Fruit fly (Drosophila melanogaster) whole organism, embryonic: ENCODE data around the gene DCTN1-p150.
A peak's percentile ranks its signal among the peaks of the same experiment; 100 is the strongest.

Experiments used
- Aef1 ChIP-seq: fragments of 200-800 bp; sonication (Bioruptor generic); IDR thresholded peaks from 3 replicates; pipeline ENCODE4 v1.3.6; 2022; ENCODE audit warnings: missing biosample characterization, missing genetic modification characterization
- CG10431 ChIP-seq: fragments of 200-800 bp; sonication (Bioruptor generic); optimal IDR thresholded peaks from 3 replicates; lab custom pipeline; 2018; ENCODE audit warnings: missing biosample characterization, mild to moderate bottlenecking, missing genetic modification characterization
- CG10462 ChIP-seq: fragments of 200-800 bp; sonication (Bioruptor generic); optimal IDR thresholded peaks from 2 replicates; lab custom pipeline; 2016; ENCODE audit warnings: missing biosample characterization, missing genetic modification characterization
- CG11696 ChIP-seq: fragments of 200-800 bp; sonication (Bioruptor generic); IDR thresholded peaks from 2 replicates; pipeline ENCODE4 v1.3.6; 2022; ENCODE audit warnings: missing biosample characterization, missing genetic modification characterization
- CG1233 ChIP-seq: fragments of 200-800 bp; sonication (Bioruptor generic); optimal IDR thresholded peaks from 4 replicates; lab custom pipeline; 2018; ENCODE audit warnings: missing biosample characterization, mild to moderate bottlenecking, missing genetic modification characterization
- CG13123 ChIP-seq: fragments of 200-800 bp; sonication (Bioruptor generic); optimal IDR thresholded peaks from 2 replicates; lab custom pipeline; 2016; ENCODE audit warnings: missing biosample characterization, missing genetic modification characterization
- CG13287 ChIP-seq: fragments of 200-800 bp; sonication (Bioruptor generic); IDR thresholded peaks from 2 replicates; pipeline ENCODE4 v1.3.6; 2022; ENCODE audit warnings: missing biosample characterization, missing genetic modification characterization; ENCODE audit not compliant: partially characterized antibody
- CG13296 ChIP-seq: fragments of 200-800 bp; sonication (Bioruptor generic); optimal IDR thresholded peaks from 3 replicates; lab custom pipeline; 2018; ENCODE audit warnings: missing biosample characterization, mild to moderate bottlenecking, missing genetic modification characterization
- CG14710 ChIP-seq: fragments of 200-800 bp; sonication (Bioruptor generic); optimal IDR thresholded peaks from 3 replicates; lab custom pipeline; 2019; ENCODE audit warnings: missing biosample characterization, mild to moderate bottlenecking, missing genetic modification characterization, moderate library complexity
- CG15696 ChIP-seq: fragments of 200-800 bp; sonication (Bioruptor generic); optimal IDR thresholded peaks from 2 replicates; lab custom pipeline; 2019; ENCODE audit warnings: missing biosample characterization, mild to moderate bottlenecking, missing genetic modification characterization, moderate library complexity
- CG17361 ChIP-seq: fragments of 200-800 bp; sonication (Bioruptor generic); IDR thresholded peaks from 3 replicates; pipeline ENCODE4 v1.3.6; 2022; ENCODE audit warnings: missing biosample characterization, missing genetic modification characterization
- CG2199 ChIP-seq: fragments of 200-800 bp; sonication (Bioruptor generic); IDR thresholded peaks from 3 replicates; pipeline ENCODE4 v1.3.6; 2022; ENCODE audit warnings: missing biosample characterization, missing genetic modification characterization
- CG3163 ChIP-seq: fragments of 200-800 bp; sonication (Bioruptor generic); optimal IDR thresholded peaks from 3 replicates; lab custom pipeline; 2016; ENCODE audit warnings: missing biosample characterization, missing genetic modification characterization
- CG3407 ChIP-seq: fragments of 200-800 bp; sonication (Bioruptor generic); optimal IDR thresholded peaks from 2 replicates; lab custom pipeline; 2018; ENCODE audit warnings: missing biosample characterization, mild to moderate bottlenecking, missing genetic modification characterization
- CG3726 ChIP-seq: fragments of 200-800 bp; sonication (Bioruptor generic); IDR thresholded peaks from 3 replicates; pipeline ENCODE4, ENCODE4 v1.3.6; 2022; ENCODE audit warnings: missing biosample characterization, missing genetic modification characterization
- CG4404 ChIP-seq: fragments of 200-800 bp; sonication (Bioruptor generic); IDR thresholded peaks from 2 replicates; pipeline ENCODE4 v1.3.6; 2022; ENCODE audit warnings: missing biosample characterization, missing genetic modification characterization
- CG6254 ChIP-seq: fragments of 200-800 bp; sonication (Bioruptor generic); optimal IDR thresholded peaks from 3 replicates; lab custom pipeline; 2017; ENCODE audit warnings: mild to moderate bottlenecking, missing biosample characterization, missing genetic modification reagents, missing genetic modification characterization
- CG6654 ChIP-seq: fragments of 200-800 bp; sonication (Bioruptor generic); optimal IDR thresholded peaks from 2 replicates; lab custom pipeline; 2017; ENCODE audit warnings: missing biosample characterization, mild to moderate bottlenecking, missing genetic modification characterization
- CG6689 ChIP-seq: fragments of 200-800 bp; sonication (Bioruptor generic); IDR thresholded peaks from 2 replicates; pipeline ENCODE4 v1.3.6; 2022; ENCODE audit warnings: missing biosample characterization, missing genetic modification characterization
- CG7745 ChIP-seq: fragments of 200-800 bp; sonication (Bioruptor generic); optimal IDR thresholded peaks from 2 replicates; lab custom pipeline; 2018; ENCODE audit warnings: missing biosample characterization, mild to moderate bottlenecking, missing genetic modification characterization, moderate library complexity
- CG8924 ChIP-seq: fragments of 200-800 bp; optimal IDR thresholded peaks from 3 replicates; lab custom pipeline; 2019; ENCODE audit warnings: missing biosample characterization, mild to moderate bottlenecking, missing genetic modification characterization, moderate library complexity
- Hand ChIP-seq: fragments of 200-800 bp; sonication (Bioruptor generic); optimal IDR thresholded peaks from 2 replicates; lab custom pipeline; 2017; ENCODE audit warnings: mild to moderate bottlenecking, missing biosample characterization, missing genetic modification reagents, missing genetic modification characterization
- Med ChIP-seq: fragments of 200-800 bp; sonication (Bioruptor generic); peaks from one replicate; lab custom pipeline; 2016; ENCODE audit warnings: missing biosample characterization, missing genetic modification characterization, mild to moderate bottlenecking, inconsistent platforms, moderate library complexity
- Oli ChIP-seq: fragments of 200-800 bp; sonication (Bioruptor generic); optimal IDR thresholded peaks from 2 replicates; lab custom pipeline; 2018; ENCODE audit warnings: missing biosample characterization, mild to moderate bottlenecking, missing genetic modification characterization, moderate library complexity
- Rfx ChIP-seq: fragments of 200-800 bp; sonication (Bioruptor generic); IDR thresholded peaks from 2 replicates; pipeline ENCODE4 v1.3.6; 2022; ENCODE audit warnings: missing biosample characterization, missing genetic modification characterization
- cad ChIP-seq: fragments of >200 bp; optimal IDR thresholded peaks from 2 replicates; lab custom pipeline; 2017; ENCODE audit warnings: missing biosample characterization, missing genetic modification characterization
- cg ChIP-seq: fragments of 200-800 bp; sonication (Bioruptor generic); optimal IDR thresholded peaks from 3 replicates; lab custom pipeline; 2019; ENCODE audit warnings: missing biosample characterization, mild to moderate bottlenecking, missing genetic modification characterization, moderate library complexity
- chn ChIP-seq: fragments of 200-800 bp; sonication (Bioruptor generic); optimal IDR thresholded peaks from 2 replicates; lab custom pipeline; 2016; ENCODE audit warnings: missing biosample characterization, missing genetic modification characterization
- crol ChIP-seq: fragments of 200-800 bp; sonication (Bioruptor generic); IDR thresholded peaks from 2 replicates; pipeline ENCODE4 v1.3.6; 2022; ENCODE audit warnings: missing biosample characterization, missing genetic modification characterization
- dan ChIP-seq: fragments of 200-800 bp; sonication (Bioruptor generic); IDR thresholded peaks from 2 replicates; pipeline ENCODE4 v1.3.6; 2022; ENCODE audit warnings: missing biosample characterization, missing genetic modification characterization
- dmrt99B ChIP-seq: fragments of 200-800 bp; sonication (Bioruptor generic); optimal IDR thresholded peaks from 2 replicates; lab custom pipeline; 2018; ENCODE audit warnings: missing biosample characterization, mild to moderate bottlenecking, missing genetic modification characterization, moderate library complexity
- dysf ChIP-seq: fragments of 200-800 bp; sonication (Bioruptor generic); IDR thresholded peaks from 3 replicates; pipeline ENCODE4 v1.3.6; 2022; ENCODE audit warnings: missing biosample characterization, missing genetic modification characterization
- ftz-f1 ChIP-seq: fragments of 200-800 bp; sonication (Bioruptor generic); optimal IDR thresholded peaks from 2 replicates; lab custom pipeline; 2016; ENCODE audit warnings: missing biosample characterization, missing genetic modification characterization
- gem ChIP-seq: fragments of 200-800 bp; sonication (Bioruptor generic); optimal IDR thresholded peaks from 2 replicates; lab custom pipeline; 2019; ENCODE audit warnings: missing biosample characterization, mild to moderate bottlenecking, missing genetic modification characterization, moderate library complexity
- gsb-n ChIP-seq: fragments of 200-800 bp; sonication (Bioruptor generic); optimal IDR thresholded peaks from 3 replicates; lab custom pipeline; 2018; ENCODE audit warnings: missing biosample characterization, mild to moderate bottlenecking, missing genetic modification characterization
- otp ChIP-seq: fragments of 200-800 bp; sonication (Bioruptor generic); IDR thresholded peaks from 3 replicates; pipeline ENCODE4, ENCODE4 v1.3.6; 2022; ENCODE audit warnings: missing biosample characterization, missing genetic modification characterization
- prd ChIP-seq, 3 experiments: fragments of >200 bp in 2 of 3; fragments of 200-800 bp in 1 of 3; sonication (Bioruptor generic) in 1 of 3; optimal IDR thresholded peaks in 2 of 3; IDR thresholded peaks in 1 of 3; 2 replicates in 2 of 3; 3 replicates in 1 of 3; pipeline versions ENCODE4 v1.3.6 to Lab custom; 2017 to 2022; ENCODE audit warnings: missing biosample characterization in 1 of 3, missing genetic modification characterization in 1 of 3
- schlank ChIP-seq: fragments of 200-800 bp; sonication (Bioruptor generic); optimal IDR thresholded peaks from 2 replicates; lab custom pipeline; 2018; ENCODE audit warnings: missing biosample characterization, mild to moderate bottlenecking, missing genetic modification characterization
- sens ChIP-seq: fragments of 200-800 bp; sonication (Bioruptor generic); peaks from one replicate; lab custom pipeline; 2016; ENCODE audit warnings: missing biosample characterization, missing genetic modification characterization
- slbo ChIP-seq: fragments of 200-800 bp; sonication (Bioruptor generic); IDR thresholded peaks from 2 replicates; pipeline ENCODE4 v1.3.6; 2022; ENCODE audit warnings: missing biosample characterization, missing genetic modification characterization
- ssp ChIP-seq: fragments of 200-800 bp; sonication (Bioruptor generic); IDR thresholded peaks from 2 replicates; pipeline ENCODE4 v1.3.6; 2022; ENCODE audit warnings: missing biosample characterization, missing genetic modification characterization
- tap ChIP-seq: fragments of 200-800 bp; optimal IDR thresholded peaks from 3 replicates; lab custom pipeline; 2019; ENCODE audit warnings: missing biosample characterization, mild to moderate bottlenecking, missing genetic modification characterization, moderate library complexity
- unc-4 ChIP-seq: fragments of 200-800 bp; sonication (Bioruptor generic); IDR thresholded peaks from 2 replicates; pipeline ENCODE4 v1.3.6; 2022; ENCODE audit warnings: missing biosample characterization, missing genetic modification characterization; ENCODE audit not compliant: partially characterized antibody
- vnd ChIP-seq: fragments of 200-800 bp; sonication (Bioruptor generic); IDR thresholded peaks from 3 replicates; pipeline ENCODE4 v1.3.6; 2022; ENCODE audit warnings: missing biosample characterization, missing genetic modification characterization; ENCODE audit not compliant: partially characterized antibody
- zf30C ChIP-seq: fragments of 200-800 bp; sonication (Bioruptor generic); optimal IDR thresholded peaks from 3 replicates; lab custom pipeline; 2018; ENCODE audit warnings: missing biosample characterization, mild to moderate bottlenecking, missing genetic modification characterization
- zfh1 ChIP-seq: fragments of 200-800 bp; sonication (Bioruptor generic); IDR thresholded peaks from 3 replicates; pipeline ENCODE4 v1.3.6; 2022; ENCODE audit warnings: missing biosample characterization, missing genetic modification characterization

DCTN1-p150 gene

DNA sequence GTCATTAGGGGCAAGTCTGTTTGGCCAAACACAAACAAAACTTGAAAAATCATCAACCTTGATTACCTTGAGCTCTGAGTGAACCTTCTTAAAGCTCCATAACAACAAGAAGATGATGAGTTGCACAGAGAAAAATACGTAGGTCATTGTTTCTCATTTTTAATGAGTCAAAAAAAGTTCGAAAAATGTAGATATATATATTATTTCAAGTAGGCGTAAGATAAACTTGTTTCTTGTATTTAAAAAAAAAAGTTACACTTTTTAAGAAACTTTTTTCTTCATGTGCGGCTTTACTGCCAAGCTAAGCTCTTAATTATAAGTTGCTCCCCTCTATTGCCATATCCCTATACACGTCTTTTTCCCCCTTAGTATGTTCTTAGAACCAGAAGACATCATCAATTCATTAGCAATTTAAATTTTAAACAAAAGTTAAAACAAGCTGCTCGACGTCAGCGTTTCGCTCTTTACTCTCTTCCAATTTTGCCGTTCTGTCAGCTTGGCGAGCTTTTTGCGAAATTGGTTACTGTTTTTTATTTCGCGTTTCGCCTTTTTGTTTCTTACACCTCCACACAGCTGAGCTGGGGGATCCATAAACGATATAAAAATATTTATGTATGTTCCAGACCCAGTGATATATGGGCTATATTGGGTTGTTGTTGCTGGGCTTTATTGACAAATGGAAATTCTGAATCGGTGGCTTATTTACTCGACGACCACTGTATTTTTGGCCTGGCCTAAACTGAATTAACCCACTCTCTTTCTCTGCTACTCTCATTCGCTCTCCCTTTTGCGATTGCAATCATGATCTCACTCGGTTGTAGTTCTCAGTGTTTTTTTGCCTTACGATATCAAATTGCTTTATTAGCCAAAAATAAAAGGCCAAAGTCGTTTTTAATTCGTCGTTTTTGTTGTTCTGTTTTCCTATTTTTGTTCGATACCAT lies 5.6 kb upstream of the DCTN1-p150 start (continued):
- no peak for TF ChIP-seq CG7745 (tag; lab: Kevin White, UChicago)
- TF ChIP-seq CG8924, result peak; percentile 23
- no peak for TF ChIP-seq Hand (GFP tag; lab: Kevin White, UChicago)
- TF ChIP-seq ssp (GFP tag; lab: Robert Waterston, UW), result peak; percentile 58

DNA sequence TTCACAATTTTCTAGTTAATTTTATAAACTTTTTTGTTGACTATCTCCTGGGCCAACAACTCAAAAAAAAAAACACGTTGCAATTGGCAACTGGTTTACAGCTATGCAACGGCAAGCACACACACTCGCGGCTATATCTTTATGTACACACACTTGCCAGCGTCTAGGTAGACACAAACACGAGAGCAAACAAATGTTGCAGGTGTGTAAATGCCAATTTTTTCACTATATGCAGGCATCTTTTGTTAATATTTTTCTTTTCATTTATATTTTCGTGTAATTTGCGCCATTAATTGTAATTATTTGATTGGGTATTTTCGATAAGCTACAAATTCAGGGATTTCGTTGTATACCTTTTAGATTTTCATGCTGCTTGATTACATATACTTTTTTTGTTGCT lies 4.5 kb upstream of the DCTN1-p150 start:
- TF ChIP-seq chn (GFP tag; lab: Kevin White, UChicago) (no peak), CG17361 (GFP tag; lab: Robert Waterston, UW) (0 out of 3 replicates have a peak, but pooled peaks have one; percentile 24), prd (optimal IDR thresholded peaks at IDR 0.05; lab: Kevin White, UChicago) (no peak), prd (GFP tag; IDR thresholded peaks at IDR 0.05; lab: Robert Waterston, UW) (peak; percentile 32; the same call in 1 of the 3 replicates), CG15696 (tag; lab: Kevin White, UChicago) (peak; percentile 4), CG6654 (GFP tag; lab: Kevin White, UChicago) (no peak), CG11696 (GFP tag; lab: Robert Waterston, UW) (peak; percentile 59), dysf (0 out of 3 replicates have a peak, but pooled peaks have one; percentile 8), CG13296 (GFP tag; lab: Kevin White, UChicago) (no peak), Rfx (GFP tag; lab: Robert Waterston, UW) (0 out of 2 replicates have a peak, but pooled peaks have one; percentile 9), unc-4 (no peak), schlank (no peak), ftz-f1 (GFP tag; lab: Kevin White, UChicago) (no peak), sens (GFP tag; lab: Kevin White, UChicago) (peak; percentile 59), gsb-n (tag; lab: Kevin White, UChicago) (peak; percentile 6), CG6689 (peak; percentile 10; the same call in 1 of the 2 replicates), cg (GFP tag; lab: Kevin White, UChicago) (peak; percentile 11), CG10431 (GFP tag; lab: Kevin White, UChicago) (no peak), CG2199 (no peak), Med (GFP tag; lab: Kevin White, UChicago) (peak; percentile 65), Oli (peak; percentile 9), dmrt99B (tag; lab: Kevin White, UChicago) (no peak), gem (tag; lab: Kevin White, UChicago) (peak; percentile 40)

DNA sequence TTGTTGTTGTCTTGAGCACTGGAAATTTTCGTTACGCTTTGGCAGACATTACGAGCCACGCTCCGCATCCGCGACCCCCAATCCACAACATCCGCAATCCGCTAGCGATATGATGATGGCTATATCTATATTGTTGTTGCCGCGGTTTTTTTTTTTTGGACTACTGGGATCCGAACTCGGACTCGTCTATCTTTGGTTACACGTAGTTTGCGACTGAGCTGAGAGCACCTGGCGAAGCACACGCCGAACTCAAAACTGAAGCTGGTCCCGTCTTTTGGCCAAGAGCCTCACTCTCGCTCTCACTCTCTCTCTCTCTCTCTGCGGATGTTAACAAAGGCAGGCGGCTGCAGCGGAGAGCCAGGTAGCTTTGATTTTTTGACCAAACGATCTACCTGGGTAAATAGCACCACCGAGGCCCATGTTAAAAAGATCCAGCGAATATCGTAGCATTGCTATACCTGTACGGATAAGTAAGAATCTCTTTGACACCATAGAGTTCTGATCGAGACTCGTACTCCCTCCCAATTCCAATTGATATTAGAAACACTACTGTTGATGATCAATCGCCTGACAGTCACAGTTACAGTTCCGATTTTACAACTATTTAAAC lies 4.0 kb upstream of the DCTN1-p150 start, which contains the start of gene Rgl:
Gene Rgl (minus strand): TSS at position 219 of the 610 bp plus-strand sequence.
- TF ChIP-seq CG3163 (GFP tag; lab: Kevin White, UChicago), result no peak
- no peak for TF ChIP-seq vnd
- no peak for TF ChIP-seq CG3726 (GFP tag; lab: Robert Waterston, UW)
- no peak for TF ChIP-seq CG1233
- no peak for TF ChIP-seq tap (tag; lab: Kevin White, UChicago)
- no peak for TF ChIP-seq CG13123 (GFP tag; lab: Kevin White, UChicago)
- TF ChIP-seq zf30C, result no peak
- TF ChIP-seq Aef1, result 0 out of 3 replicates have a peak, but pooled peaks have one; percentile 26
- TF ChIP-seq crol (GFP tag; lab: Robert Waterston, UW), result peak; percentile 25; the same call in 1 of the 2 replicates
- TF ChIP-seq zfh1, result no peak
- no peak for TF ChIP-seq CG3407 (GFP tag; lab: Kevin White, UChicago)
- no peak for TF ChIP-seq dan (GFP tag; lab: Robert Waterston, UW)
- no peak for TF ChIP-seq slbo (GFP tag; lab: Robert Waterston, UW)
- TF ChIP-seq cad, result no peak
- TF ChIP-seq CG4404 (GFP tag; lab: Robert Waterston, UW), result no peak
- 0 out of 3 replicates have a peak, but pooled peaks have one; percentile 31 for TF ChIP-seq otp (GFP tag; lab: Robert Waterston, UW)
- peak; percentile 51 for TF ChIP-seq CG13287
- no peak for TF ChIP-seq CG10462 (GFP tag; lab: Kevin White, UChicago)
- no peak for TF ChIP-seq CG6254 (GFP tag; lab: Kevin White, UChicago)
- TF ChIP-seq CG14710 (tag; lab: Kevin White, UChicago), result no peak
